ENCODE assay signal across 5 fruit fly cellular contexts in genomic region chrX:19668405-19668804, dm6.
A peak's percentile ranks its signal among the peaks of the same experiment; 100 is the strongest.
TF ChIP-seq lines count a peak whose summit lies in the region.

No protein-coding gene starts in this region.

- TF ChIP-seq CTCF in whole organism, embryonic (GFP tag; optimal IDR thresholded peaks at IDR 0.05; lab: Kevin White, UChicago) = peak; percentile 56

TF ChIP-seq in whole organism, adult, 20 proteins besides CTCF, POLR2A, EP300 and RAD21 (continues in another document):
- TF ChIP-seq CG11617 (GFP tag; optimal IDR thresholded peaks at IDR 0.05; lab: Kevin White, UChicago) (peak; percentile 94), ovo (GFP tag; optimal IDR thresholded peaks at IDR 0.05; lab: Kevin White, UChicago) (peak; percentile 91), kay (GFP tag; lab: Kevin White, UChicago; ENCODE audit: borderline replicate concordance) (peak; percentile 99), pad (GFP tag; optimal IDR thresholded peaks at IDR 0.05; lab: Kevin White, UChicago) (peak; percentile 83), CG12768 (GFP tag; optimal IDR thresholded peaks at IDR 0.05; lab: Kevin White, UChicago) (peak; percentile 96), CG5204 (GFP tag; optimal IDR thresholded peaks at IDR 0.05; lab: Kevin White, UChicago) (peak; percentile 95), Crg-1 (GFP tag; optimal IDR thresholded peaks at IDR 0.05; lab: Kevin White, UChicago) (peak; percentile 93), tj (GFP tag; optimal IDR thresholded peaks at IDR 0.05; lab: Kevin White, UChicago) (peak; percentile 81), CG33017 (tag; optimal IDR thresholded peaks at IDR 0.05; lab: Kevin White, UChicago) (peak; percentile 93), CG14711 (tag; optimal IDR thresholded peaks at IDR 0.05; lab: Kevin White, UChicago) (peak; percentile 88), Clk (GFP tag; optimal IDR thresholded peaks at IDR 0.05; lab: Kevin White, UChicago) (peak; percentile 84), cic (GFP tag; optimal IDR thresholded peaks at IDR 0.05; lab: Kevin White, UChicago) (peak; percentile 44), bab1 (GFP tag; optimal IDR thresholded peaks at IDR 0.05; lab: Kevin White, UChicago) (peak; percentile 90), Hr96 (GFP tag; optimal IDR thresholded peaks at IDR 0.05; lab: Kevin White, UChicago) (peak; percentile 98), toe (GFP tag; optimal IDR thresholded peaks at IDR 0.05; lab: Kevin White, UChicago) (peak; percentile 91), CG7045 (GFP tag; optimal IDR thresholded peaks at IDR 0.05; lab: Kevin White, UChicago) (peak; percentile 91), CG1620 (GFP tag; optimal IDR thresholded peaks at IDR 0.05; lab: Kevin White, UChicago) (peak; percentile 96), Mnt (GFP tag; optimal IDR thresholded peaks at IDR 0.05; lab: Kevin White, UChicago) (peak; percentile 94)

TF ChIP-seq in whole organism, embryonic, 481 proteins besides CTCF, POLR2A, EP300 and RAD21 (continues in another document):
- TF ChIP-seq fd102C (GFP tag; optimal IDR thresholded peaks at IDR 0.05; lab: Kevin White, UChicago) = peak; percentile 70
- peak; percentile 95 for TF ChIP-seq ara (GFP tag; IDR thresholded peaks at IDR 0.05; lab: Robert Waterston, UW)
- TF ChIP-seq tap (tag; optimal IDR thresholded peaks at IDR 0.05; lab: Kevin White, UChicago) = peak; percentile 86
- peak; percentile 93 for TF ChIP-seq CG34422 (GFP tag; IDR thresholded peaks at IDR 0.05; lab: Robert Waterston, UW)
- TF ChIP-seq Bteb2 (GFP tag; optimal IDR thresholded peaks at IDR 0.05; lab: Kevin White, UChicago) = peak; percentile 95
- peak; percentile 96 for TF ChIP-seq Mad (GFP tag; optimal IDR thresholded peaks at IDR 0.05; lab: Kevin White, UChicago)
- no peak for TF ChIP-seq HLH4C (GFP tag; IDR thresholded peaks at IDR 0.05; lab: Robert Waterston, UW; ENCODE audit: partially characterized antibody)
- peak; percentile 91 for TF ChIP-seq ttk (GFP tag; IDR thresholded peaks at IDR 0.05; lab: Robert Waterston, UW)
- peak; percentile 95 for TF ChIP-seq CG1792 (GFP tag; optimal IDR thresholded peaks at IDR 0.05; lab: Kevin White, UChicago)
- peak; percentile 91 for TF ChIP-seq CG31441 (GFP tag; IDR thresholded peaks at IDR 0.05; lab: Robert Waterston, UW)
- peak; percentile 98 for TF ChIP-seq CG9609 (GFP tag; optimal IDR thresholded peaks at IDR 0.05; lab: Kevin White, UChicago)
- peak; percentile 68 for TF ChIP-seq Adf1 (GFP tag; IDR thresholded peaks at IDR 0.05; lab: Robert Waterston, UW)
- TF ChIP-seq eyg (GFP tag; optimal IDR thresholded peaks at IDR 0.05; lab: Kevin White, UChicago) = peak; percentile 89
- peak; percentile 14 for TF ChIP-seq gfzf (GFP tag; optimal IDR thresholded peaks at IDR 0.05; lab: Kevin White, UChicago)
- peak; percentile 99 for TF ChIP-seq Antp (GFP tag; optimal IDR thresholded peaks at IDR 0.05; lab: Kevin White, UChicago)
- TF ChIP-seq sens (GFP tag; lab: Kevin White, UChicago) = peak; percentile 100
- peak; percentile 87 for TF ChIP-seq CG13296 (GFP tag; optimal IDR thresholded peaks at IDR 0.05; lab: Kevin White, UChicago)
- peak; percentile 78 for TF ChIP-seq CG10321 (GFP tag; IDR thresholded peaks at IDR 0.05; lab: Robert Waterston, UW)
- peak; percentile 80 for TF ChIP-seq trem (tag; optimal IDR thresholded peaks at IDR 0.05; lab: Kevin White, UChicago)

TF ChIP-seq in whole organism, prepupa, 60 proteins besides CTCF, POLR2A, EP300 and RAD21 (continues in another document):
- peak; percentile 96 for TF ChIP-seq CG3032 (tag; optimal IDR thresholded peaks at IDR 0.05; lab: Kevin White, UChicago)
- TF ChIP-seq CG10631 (GFP tag; optimal IDR thresholded peaks at IDR 0.05; lab: Kevin White, UChicago) = peak; percentile 99
- TF ChIP-seq topi (GFP tag; optimal IDR thresholded peaks at IDR 0.05; lab: Kevin White, UChicago) = peak; percentile 99
- peak; percentile 97 for TF ChIP-seq CG32006 (GFP tag; optimal IDR thresholded peaks at IDR 0.05; lab: Kevin White, UChicago)
- peak; percentile 99 for TF ChIP-seq vri (GFP tag; optimal IDR thresholded peaks at IDR 0.05; lab: Kevin White, UChicago)
- TF ChIP-seq CG11762 (GFP tag; optimal IDR thresholded peaks at IDR 0.05; lab: Kevin White, UChicago; ENCODE audit: insufficient read depth) = peak; percentile 97
- peak; percentile 98 for TF ChIP-seq CG34406 (GFP tag; optimal IDR thresholded peaks at IDR 0.05; lab: Kevin White, UChicago)
- TF ChIP-seq Hr39 (GFP tag; optimal IDR thresholded peaks at IDR 0.05; lab: Kevin White, UChicago) = peak; percentile 100
- TF ChIP-seq CG6854 (GFP tag; optimal IDR thresholded peaks at IDR 0.05; lab: Kevin White, UChicago) = peak; percentile 98
- TF ChIP-seq Sox102F (GFP tag; optimal IDR thresholded peaks at IDR 0.05; lab: Kevin White, UChicago) = peak; percentile 99
- peak; percentile 96 for TF ChIP-seq Ets96B (tag; optimal IDR thresholded peaks at IDR 0.05; lab: Kevin White, UChicago)
- no peak for TF ChIP-seq fkh (GFP tag; optimal IDR thresholded peaks at IDR 0.05; lab: Kevin White, UChicago)
- TF ChIP-seq Blimp-1 (GFP tag; optimal IDR thresholded peaks at IDR 0.05; lab: Kevin White, UChicago) = peak; percentile 94
- TF ChIP-seq svp (GFP tag; lab: Kevin White, UChicago) = peak; percentile 100
- TF ChIP-seq OdsH (GFP tag; optimal IDR thresholded peaks at IDR 0.05; lab: Kevin White, UChicago) = peak; percentile 99
- peak; percentile 99 for TF ChIP-seq CG6792 (GFP tag; optimal IDR thresholded peaks at IDR 0.05; lab: Kevin White, UChicago)
- peak; percentile 99 for TF ChIP-seq Met (GFP tag; optimal IDR thresholded peaks at IDR 0.05; lab: Kevin White, UChicago)
- peak; percentile 96 for TF ChIP-seq CG9139 (GFP tag; optimal IDR thresholded peaks at IDR 0.05; lab: Kevin White, UChicago)
- peak; percentile 94 to 97 for TF ChIP-seq salr (GFP tag; optimal IDR thresholded peaks at IDR 0.05; lab: Kevin White, UChicago)

TF ChIP-seq in whole organism, pupa, 21 proteins besides CTCF, POLR2A, EP300 and RAD21:
- TF ChIP-seq CG8301 (tag; optimal IDR thresholded peaks at IDR 0.05; lab: Kevin White, UChicago) (peak; percentile 93), fd96Ca (GFP tag; IDR thresholded peaks at IDR 0.05; lab: Robert Waterston, UW) (peak; percentile 98), CG32121 (GFP tag; IDR thresholded peaks at IDR 0.05; lab: Robert Waterston, UW) (peak; percentile 94), CG34367 (tag; optimal IDR thresholded peaks at IDR 0.05; lab: Kevin White, UChicago) (peak; percentile 98), CG8159 (tag; optimal IDR thresholded peaks at IDR 0.05; lab: Kevin White, UChicago) (peak; percentile 95), Ets98B (GFP tag; IDR thresholded peaks at IDR 0.05; lab: Robert Waterston, UW) (peak; percentile 97), gl (tag; optimal IDR thresholded peaks at IDR 0.05; lab: Kevin White, UChicago) (peak; percentile 96), CG15710 (tag; optimal IDR thresholded peaks at IDR 0.05; lab: Kevin White, UChicago) (peak; percentile 98), CG17806 (tag; optimal IDR thresholded peaks at IDR 0.05; lab: Kevin White, UChicago) (peak; percentile 97), rn (GFP tag; IDR thresholded peaks at IDR 0.05; lab: Robert Waterston, UW) (peak; percentile 92), CG12605 (GFP tag; IDR thresholded peaks at IDR 0.05; lab: Robert Waterston, UW) (peak; percentile 96), CG9948 (tag; optimal IDR thresholded peaks at IDR 0.05; lab: Kevin White, UChicago) (peak; percentile 96), CG10348 (GFP tag; IDR thresholded peaks at IDR 0.05; lab: Robert Waterston, UW) (peak; percentile 87), EcR (GFP tag; optimal IDR thresholded peaks at IDR 0.05; lab: Kevin White, UChicago) (peak; percentile 75), CG4496 (GFP tag; IDR thresholded peaks at IDR 0.05; lab: Robert Waterston, UW) (peak; percentile 97), D1 (tag; optimal IDR thresholded peaks at IDR 0.05; lab: Kevin White, UChicago) (no peak), CG14655 (GFP tag; optimal IDR thresholded peaks at IDR 0.05; lab: Kevin White, UChicago) (peak; percentile 95), Pif1B (GFP tag; optimal IDR thresholded peaks at IDR 0.05; lab: Kevin White, UChicago) (peak; percentile 99), Snoo (tag; optimal IDR thresholded peaks at IDR 0.05; lab: Kevin White, UChicago) (peak; percentile 99), Pif1A (GFP tag; optimal IDR thresholded peaks at IDR 0.05; lab: Kevin White, UChicago) (peak; percentile 98), CG13204 (GFP tag; optimal IDR thresholded peaks at IDR 0.05; lab: Kevin White, UChicago) (peak; percentile 96)

TF ChIP-seq in whole organism, wandering third instar larva, 38 proteins besides CTCF, POLR2A, EP300 and RAD21 (continues in another document):
- TF ChIP-seq h (GFP tag; optimal IDR thresholded peaks at IDR 0.05; lab: Kevin White, UChicago) = peak; percentile 100
- no peak for TF ChIP-seq Dfd (GFP tag; optimal IDR thresholded peaks at IDR 0.05; lab: Kevin White, UChicago)
- no peak for TF ChIP-seq dl (GFP tag; optimal IDR thresholded peaks at IDR 0.05; lab: Kevin White, UChicago; ENCODE audit: insufficient read depth in 1 of 2, partially characterized antibody in 2 of 2)
- no peak for TF ChIP-seq Vsx2 (GFP tag; optimal IDR thresholded peaks at IDR 0.05; lab: Kevin White, UChicago; ENCODE audit: partially characterized antibody)
- peak; percentile 97 for TF ChIP-seq dsf (GFP tag; optimal IDR thresholded peaks at IDR 0.05; lab: Kevin White, UChicago; ENCODE audit: borderline replicate concordance)
- peak; percentile 94 for TF ChIP-seq jim (GFP tag; optimal IDR thresholded peaks at IDR 0.05; lab: Kevin White, UChicago)
- TF ChIP-seq tai (GFP tag; optimal IDR thresholded peaks at IDR 0.05; lab: Kevin White, UChicago) = no peak
- no peak for TF ChIP-seq Myc (optimal IDR thresholded peaks at IDR 0.05; lab: Kevin White, UChicago)
- TF ChIP-seq pan (optimal IDR thresholded peaks at IDR 0.05; lab: Kevin White, UChicago) = no peak
- peak; percentile 98 for TF ChIP-seq dmrt93B (GFP tag; optimal IDR thresholded peaks at IDR 0.05; lab: Kevin White, UChicago)
- TF ChIP-seq lola (GFP tag; optimal IDR thresholded peaks at IDR 0.05; lab: Kevin White, UChicago) = no peak
- peak; percentile 100 for TF ChIP-seq Hnf4 (GFP tag; optimal IDR thresholded peaks at IDR 0.05; lab: Kevin White, UChicago)
- peak; percentile 99 for TF ChIP-seq OdsH (GFP tag; optimal IDR thresholded peaks at IDR 0.05; lab: Kevin White, UChicago)
- TF ChIP-seq usp (GFP tag; optimal IDR thresholded peaks at IDR 0.05; lab: Kevin White, UChicago) = no peak
- peak; percentile 99 for TF ChIP-seq Sp1 (GFP tag; optimal IDR thresholded peaks at IDR 0.05; lab: Kevin White, UChicago)
- TF ChIP-seq Dif (GFP tag; optimal IDR thresholded peaks at IDR 0.05; lab: Kevin White, UChicago; ENCODE audit: partially characterized antibody) = no peak
- no peak for TF ChIP-seq Hr78 (GFP tag; optimal IDR thresholded peaks at IDR 0.05; lab: Kevin White, UChicago)
- TF ChIP-seq psq (GFP tag; optimal IDR thresholded peaks at IDR 0.05; lab: Kevin White, UChicago) = peak; percentile 99
- TF ChIP-seq brk (GFP tag; optimal IDR thresholded peaks at IDR 0.05; lab: Kevin White, UChicago) = no peak
- TF ChIP-seq Rel (GFP tag; optimal IDR thresholded peaks at IDR 0.05; lab: Kevin White, UChicago) = peak; percentile 98
- TF ChIP-seq Rel (tag; optimal IDR thresholded peaks at IDR 0.05; lab: Kevin White, UChicago) = peak; percentile 96
- peak; percentile 100 for TF ChIP-seq Jra (GFP tag; optimal IDR thresholded peaks at IDR 0.05; lab: Kevin White, UChicago)
- peak; percentile 99 for TF ChIP-seq CG9705 (GFP tag; optimal IDR thresholded peaks at IDR 0.05; lab: Kevin White, UChicago)
